Fruit fly (Drosophila melanogaster) whole organism, wandering third instar larva: Measurements from ENCODE around the gene MESK4.
A peak's percentile ranks its signal among the peaks of the same experiment; 100 is the strongest.

Source experiments
- Abd-B ChIP-seq: fragments of >200 bp; optimal IDR thresholded peaks from 2 replicates; lab custom pipeline; 2017; ENCODE audit warnings: missing biosample characterization, missing genetic modification characterization
- CG32264 ChIP-seq: fragments of 200-800 bp; sonication (Bioruptor generic); optimal IDR thresholded peaks from 2 replicates; lab custom pipeline; 2016; ENCODE audit warnings: missing biosample characterization, missing genetic modification characterization
- CG9705 ChIP-seq: fragments of 200-800 bp; sonication (Bioruptor generic); optimal IDR thresholded peaks from 2 replicates; lab custom pipeline; 2018; ENCODE audit warnings: missing biosample characterization, mild to moderate bottlenecking, missing genetic modification characterization
- CrebA ChIP-seq: fragments of 200-800 bp; sonication (Bioruptor generic); optimal IDR thresholded peaks from 2 replicates; lab custom pipeline; 2016; ENCODE audit warnings: missing biosample characterization, mild to moderate bottlenecking, missing genetic modification characterization, borderline replicate concordance
- Dfd ChIP-seq: fragments of >200 bp; optimal IDR thresholded peaks from 2 replicates; lab custom pipeline; 2017; ENCODE audit warnings: missing biosample characterization, missing genetic modification characterization
- Dif ChIP-seq: fragments of 200-275, 200-300 bp; sonication (Bioruptor generic); optimal IDR thresholded peaks from 2 replicates; lab custom pipeline; 2018; ENCODE audit warnings: missing biosample characterization, missing genetic modification characterization; ENCODE audit not compliant: partially characterized antibody
- GATAd ChIP-seq: sonication (Bioruptor generic); optimal IDR thresholded peaks from 2 replicates; lab custom pipeline; 2016; ENCODE audit warnings: missing biosample characterization, missing genetic modification characterization
- HLH106 ChIP-seq: fragments of 200-800 bp; optimal IDR thresholded peaks from 3 replicates; lab custom pipeline; 2019; ENCODE audit warnings: missing biosample characterization, mild to moderate bottlenecking, missing genetic modification characterization, moderate library complexity
- Hnf4 ChIP-seq: fragments of 200-800 bp; sonication (Bioruptor generic); optimal IDR thresholded peaks from 2 replicates; lab custom pipeline; 2016; ENCODE audit warnings: missing biosample characterization, mild to moderate bottlenecking, missing genetic modification characterization
- Hr78 ChIP-seq: fragments of >200 bp; optimal IDR thresholded peaks from 2 replicates; lab custom pipeline; 2017; ENCODE audit warnings: missing biosample characterization, missing genetic modification characterization
- Hr83 ChIP-seq: fragments of 200-300 bp; sonication (Bioruptor generic); optimal IDR thresholded peaks from 2 replicates; lab custom pipeline; 2016; ENCODE audit warnings: missing biosample characterization, mild to moderate bottlenecking, missing genetic modification characterization, moderate library complexity; ENCODE audit not compliant: poor library complexity, severe bottlenecking
- Jra ChIP-seq: sonication (Bioruptor generic); optimal IDR thresholded peaks from 2 replicates; lab custom pipeline; 2016; ENCODE audit warnings: missing biosample characterization, missing genetic modification characterization
- Mio ChIP-seq: sonication (Bioruptor generic); optimal IDR thresholded peaks from 2 replicates; lab custom pipeline; 2016; ENCODE audit warnings: missing biosample characterization, missing genetic modification characterization
- Myc ChIP-seq: fragments of >200 bp; optimal IDR thresholded peaks from 2 replicates; lab custom pipeline; 2017
- N ChIP-seq: fragments of >200 bp; optimal IDR thresholded peaks from 2 replicates; lab custom pipeline; 2018; ENCODE audit warnings: missing biosample characterization, missing external identifiers, missing genetic modification characterization
- OdsH ChIP-seq: fragments of 200-800 bp; sonication (Bioruptor generic); optimal IDR thresholded peaks from 2 replicates; lab custom pipeline; 2016; ENCODE audit warnings: missing biosample characterization, mild to moderate bottlenecking, missing genetic modification characterization
- Rel ChIP-seq, 2 experiments: fragments of 200-800 bp; sonication (Bioruptor generic) in 1 of 2; optimal IDR thresholded peaks; 2 replicates in 1 of 2; 3 replicates in 1 of 2; lab custom pipeline; 2016 to 2019; ENCODE audit warnings: mild to moderate bottlenecking in 2 of 2, missing biosample characterization in 2 of 2, missing genetic modification characterization in 2 of 2, moderate library complexity in 1 of 2
- Sp1 ChIP-seq: fragments of 200-800 bp; sonication (Bioruptor generic); optimal IDR thresholded peaks from 3 replicates; lab custom pipeline; 2019; ENCODE audit warnings: missing biosample characterization, mild to moderate bottlenecking, missing genetic modification characterization, moderate library complexity
- Vsx2 ChIP-seq: fragments of 200-300, 225-300 bp; sonication (Bioruptor generic); optimal IDR thresholded peaks from 2 replicates; lab custom pipeline; 2018; ENCODE audit warnings: missing biosample characterization, missing genetic modification characterization; ENCODE audit not compliant: partially characterized antibody
- br ChIP-seq: fragments of 200-800 bp; sonication (Bioruptor generic); optimal IDR thresholded peaks from 2 replicates; lab custom pipeline; 2016; ENCODE audit warnings: missing biosample characterization, missing genetic modification characterization
- brk ChIP-seq: fragments of 200-800 bp; sonication (Bioruptor generic); optimal IDR thresholded peaks from 2 replicates; lab custom pipeline; 2016; ENCODE audit warnings: missing biosample characterization, mild to moderate bottlenecking, missing genetic modification characterization
- dl ChIP-seq, 2 experiments: fragments of 175-275, 200-275 bp in 1 of 2; fragments of 200-275 bp in 1 of 2; sonication (Bioruptor generic); optimal IDR thresholded peaks; lab custom pipeline; 2018; ENCODE audit warnings: mild to moderate bottlenecking in 2 of 2, missing biosample characterization in 2 of 2, missing genetic modification characterization in 2 of 2, moderate library complexity in 2 of 2; ENCODE audit not compliant: partially characterized antibody in 2 of 2, insufficient read depth in 1 of 2
- dmrt93B ChIP-seq: fragments of 200-800 bp; sonication (Bioruptor generic); optimal IDR thresholded peaks from 2 replicates; lab custom pipeline; 2018; ENCODE audit warnings: missing biosample characterization, mild to moderate bottlenecking, missing genetic modification characterization
- dsf ChIP-seq: sonication (Bioruptor generic); optimal IDR thresholded peaks from 2 replicates; lab custom pipeline; 2016; ENCODE audit warnings: missing biosample characterization, missing genetic modification characterization, borderline replicate concordance
- ey ChIP-seq: fragments of 200-800 bp; sonication (Bioruptor generic); optimal IDR thresholded peaks from 2 replicates; lab custom pipeline; 2016; ENCODE audit warnings: missing biosample characterization, missing genetic modification characterization
- foxo ChIP-seq, 2 experiments: fragments of 200-800 bp; sonication (Bioruptor generic); optimal IDR thresholded peaks; 2 replicates in 1 of 2; 3 replicates in 1 of 2; lab custom pipeline; 2016 to 2017; ENCODE audit warnings: missing biosample characterization in 2 of 2, missing genetic modification characterization in 2 of 2
- fru ChIP-seq: fragments of 200-800 bp; sonication (Bioruptor generic); optimal IDR thresholded peaks from 3 replicates; lab custom pipeline; 2016; ENCODE audit warnings: missing biosample characterization, mild to moderate bottlenecking, missing genetic modification characterization
- h ChIP-seq: fragments of 200-800 bp; sonication (Bioruptor generic); optimal IDR thresholded peaks from 3 replicates; lab custom pipeline; 2016; ENCODE audit warnings: missing biosample characterization, mild to moderate bottlenecking, missing genetic modification characterization
- jim ChIP-seq: fragments of 175-275, 200-325 bp; sonication (Bioruptor generic); optimal IDR thresholded peaks from 2 replicates; lab custom pipeline; 2016; ENCODE audit warnings: missing biosample characterization, mild to moderate bottlenecking, missing genetic modification characterization
- lola ChIP-seq: fragments of >200 bp; optimal IDR thresholded peaks from 2 replicates; lab custom pipeline; 2017; ENCODE audit warnings: missing biosample characterization, missing genetic modification characterization
- pan ChIP-seq: fragments of >200 bp; optimal IDR thresholded peaks from 2 replicates; lab custom pipeline; 2017
- psq ChIP-seq: fragments of 200-800 bp; sonication (Bioruptor generic); optimal IDR thresholded peaks from 3 replicates; lab custom pipeline; 2017; ENCODE audit warnings: missing biosample characterization, mild to moderate bottlenecking, missing genetic modification characterization, moderate library complexity
- rgr ChIP-seq: fragments of 200-800 bp; sonication (Bioruptor generic); optimal IDR thresholded peaks from 3 replicates; lab custom pipeline; 2016; ENCODE audit warnings: missing biosample characterization, mild to moderate bottlenecking, missing genetic modification characterization
- sage ChIP-seq: fragments of 200-800 bp; sonication (Bioruptor generic); optimal IDR thresholded peaks from 2 replicates; lab custom pipeline; 2016; ENCODE audit warnings: missing biosample characterization, mild to moderate bottlenecking, missing genetic modification characterization
- sv ChIP-seq: fragments of 200-800 bp; sonication (Bioruptor generic); optimal IDR thresholded peaks from 3 replicates; lab custom pipeline; 2016; ENCODE audit warnings: missing biosample characterization, missing genetic modification characterization
- tai ChIP-seq: sonication (Bioruptor generic); optimal IDR thresholded peaks from 2 replicates; lab custom pipeline; 2016; ENCODE audit warnings: missing biosample characterization, missing genetic modification characterization
- usp ChIP-seq: fragments of >200 bp; optimal IDR thresholded peaks from 2 replicates; lab custom pipeline; 2017; ENCODE audit warnings: missing biosample characterization, missing genetic modification characterization
- woc ChIP-seq: sonication (Bioruptor generic); optimal IDR thresholded peaks from 2 replicates; lab custom pipeline; 2016; ENCODE audit warnings: missing biosample characterization, mild to moderate bottlenecking, missing genetic modification characterization

MESK4 gene

DNA sequence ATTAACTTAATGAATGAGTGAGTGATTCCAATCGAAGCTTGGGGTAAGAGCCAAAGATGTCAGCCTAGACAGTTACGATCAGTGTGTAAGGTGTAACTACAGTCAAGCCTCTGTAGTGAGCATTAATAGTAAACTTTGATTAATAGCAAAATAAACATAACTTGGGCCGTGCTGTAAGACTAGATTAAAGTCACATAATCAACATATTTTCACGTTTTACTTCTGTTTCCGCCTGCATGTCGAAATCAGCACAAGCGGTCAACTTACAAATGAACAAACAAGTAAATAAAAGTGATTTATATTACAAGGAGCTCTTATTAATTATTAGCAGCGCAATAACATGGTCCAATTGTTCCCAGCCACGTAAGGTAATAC is 703 bp upstream of the MESK4 start:
- TF ChIP-seq dl (GFP tag; optimal IDR thresholded peaks at IDR 0.05; lab: Kevin White, UChicago; ENCODE audit: insufficient read depth in 1 of 2, partially characterized antibody in 2 of 2), result no peak
- no peak for TF ChIP-seq CG32264 (GFP tag; lab: Kevin White, UChicago)
- no peak for TF ChIP-seq jim (GFP tag; lab: Kevin White, UChicago)
- no peak for TF ChIP-seq GATAd (GFP tag; lab: Kevin White, UChicago)
- no peak for TF ChIP-seq Sp1 (GFP tag; lab: Kevin White, UChicago)
- no peak for TF ChIP-seq h (GFP tag; lab: Kevin White, UChicago)
- TF ChIP-seq foxo (GFP tag; optimal IDR thresholded peaks at IDR 0.05; lab: Kevin White, UChicago), result no peak
- TF ChIP-seq Abd-B, result no peak
- TF ChIP-seq fru, result no peak
- TF ChIP-seq rgr (GFP tag; lab: Kevin White, UChicago), result no peak
- TF ChIP-seq ey (GFP tag; lab: Kevin White, UChicago), result no peak
- no peak for TF ChIP-seq sv (GFP tag; lab: Kevin White, UChicago)
- TF ChIP-seq Mio (GFP tag; lab: Kevin White, UChicago), result no peak
- no peak for TF ChIP-seq HLH106
- TF ChIP-seq Rel (GFP tag; optimal IDR thresholded peaks at IDR 0.05; lab: Kevin White, UChicago), result no peak
- TF ChIP-seq Rel (tag; optimal IDR thresholded peaks at IDR 0.05; lab: Kevin White, UChicago), result no peak
- TF ChIP-seq Dfd, result no peak
- no peak for TF ChIP-seq OdsH
- TF ChIP-seq, all 38 proteins: peak for 0

- TF ChIP-seq Myc, result peak; percentile 61
- peak; percentile 54 for TF ChIP-seq CG32264 (GFP tag; lab: Kevin White, UChicago)
- peak; percentile 19 for TF ChIP-seq OdsH
- no peak for TF ChIP-seq Hr78 (GFP tag; lab: Kevin White, UChicago)
- no peak for TF ChIP-seq sv (GFP tag; lab: Kevin White, UChicago)
- TF ChIP-seq brk, result no peak
- peak; percentile 56 for TF ChIP-seq HLH106
- TF ChIP-seq Hr83, result peak; percentile 84
- peak; percentile 76 for TF ChIP-seq woc (GFP tag; lab: Kevin White, UChicago)
- TF ChIP-seq jim (GFP tag; lab: Kevin White, UChicago), result no peak
- no peak for TF ChIP-seq tai (GFP tag; lab: Kevin White, UChicago)
- peak; percentile 67 for TF ChIP-seq Jra (GFP tag; lab: Kevin White, UChicago)
- no peak for TF ChIP-seq Vsx2 (GFP tag; lab: Kevin White, UChicago)
- TF ChIP-seq GATAd (GFP tag; lab: Kevin White, UChicago), result no peak
- TF ChIP-seq sage, result no peak
- no peak for TF ChIP-seq Dif (GFP tag; lab: Kevin White, UChicago)
- peak; percentile 53 for TF ChIP-seq h (GFP tag; lab: Kevin White, UChicago)
- TF ChIP-seq Mio (GFP tag; lab: Kevin White, UChicago), result peak; percentile 8
- peak; percentile 46 for TF ChIP-seq rgr (GFP tag; lab: Kevin White, UChicago)
- no peak for TF ChIP-seq dl (GFP tag; optimal IDR thresholded peaks at IDR 0.05; lab: Kevin White, UChicago; ENCODE audit: insufficient read depth in 1 of 2, partially characterized antibody in 2 of 2)
- no peak for TF ChIP-seq usp (GFP tag; lab: Kevin White, UChicago)
- peak; percentile 24 for TF ChIP-seq CG9705 (GFP tag; lab: Kevin White, UChicago)
- TF ChIP-seq ey (GFP tag; lab: Kevin White, UChicago), result peak; percentile 21
- no peak for TF ChIP-seq Dfd
- peak; percentile 77 for TF ChIP-seq Hnf4 (GFP tag; lab: Kevin White, UChicago)
- TF ChIP-seq dmrt93B, result peak; percentile 15
- TF ChIP-seq dsf (GFP tag; lab: Kevin White, UChicago), result no peak
- peak; percentile 16 for TF ChIP-seq Sp1 (GFP tag; lab: Kevin White, UChicago)
- peak; percentile 59 for TF ChIP-seq br
- no peak for TF ChIP-seq pan
- no peak for TF ChIP-seq CrebA
- TF ChIP-seq psq (GFP tag; lab: Kevin White, UChicago), result no peak
- no peak for TF ChIP-seq lola (GFP tag; lab: Kevin White, UChicago)
- TF ChIP-seq N (GFP tag; lab: Kevin White, UChicago), result no peak
- TF ChIP-seq Rel (GFP tag; optimal IDR thresholded peaks at IDR 0.05; lab: Kevin White, UChicago), result no peak
- TF ChIP-seq Rel (tag; optimal IDR thresholded peaks at IDR 0.05; lab: Kevin White, UChicago), result peak; percentile 9
- peak in 1 of 2 experiments; percentile 71 for TF ChIP-seq foxo (GFP tag; optimal IDR thresholded peaks at IDR 0.05; lab: Kevin White, UChicago)
- TF ChIP-seq Abd-B, result no peak
- peak; percentile 57 for TF ChIP-seq fru
Measured at dm6 chr3R:16991781-16992180, 3.2 kb downstream of the MESK4 start, which contains the start of gene EMC2B. EMC2B (minus strand) TSS chr3R:16991878.
